Fruit fly (Drosophila melanogaster) whole organism, prepupa: Measurements from ENCODE around the gene Papst2.

Experiments
- Blimp-1 ChIP-seq: fragments of 200-800 bp; sonication (Bioruptor generic); optimal IDR thresholded peaks from 3 replicates; lab custom pipeline; 2017; ENCODE audit warnings: missing biosample characterization, missing genetic modification characterization, mild to moderate bottlenecking, moderate library complexity, missing genetic modification reagents
- CG10631 ChIP-seq: fragments of 200-800 bp; sonication (Bioruptor generic); optimal IDR thresholded peaks from 2 replicates; lab custom pipeline; 2016; ENCODE audit warnings: missing biosample characterization, missing genetic modification characterization
- CG34406 ChIP-seq: fragments of 200-800 bp; sonication (Bioruptor generic); optimal IDR thresholded peaks from 3 replicates; lab custom pipeline; 2016; ENCODE audit warnings: missing biosample characterization, missing genetic modification characterization
- CG8119 ChIP-seq: fragments of 200-800 bp; sonication (Bioruptor generic); IDR thresholded peaks from 3 replicates; pipeline ENCODE4 v1.3.6; 2022; ENCODE audit warnings: missing biosample characterization, missing genetic modification characterization
- Eip75B ChIP-seq: fragments of 200-800 bp; sonication (Bioruptor generic); optimal IDR thresholded peaks from 3 replicates; lab custom pipeline; 2016; ENCODE audit warnings: missing biosample characterization, missing genetic modification characterization
- Gug ChIP-seq: fragments of 200-800 bp; sonication (Bioruptor generic); IDR thresholded peaks from 2 replicates; pipeline ENCODE4 v1.3.6; 2022; ENCODE audit warnings: missing biosample characterization, missing genetic modification characterization
- Sox15 ChIP-seq: fragments of 200-800 bp; sonication (Bioruptor generic); optimal IDR thresholded peaks from 3 replicates; lab custom pipeline; 2016; ENCODE audit warnings: missing biosample characterization, missing genetic modification characterization
- achi ChIP-seq: fragments of 200-800 bp; sonication (Bioruptor generic); optimal IDR thresholded peaks from 3 replicates; lab custom pipeline; 2016; ENCODE audit warnings: missing biosample characterization, missing genetic modification characterization
- dac ChIP-seq: fragments of 200-800 bp; sonication (Bioruptor generic); optimal IDR thresholded peaks from 2 replicates; lab custom pipeline; 2017; ENCODE audit warnings: missing biosample characterization, mild to moderate bottlenecking, missing genetic modification characterization
- eg ChIP-seq: fragments of 200-800 bp; sonication (Bioruptor generic); IDR thresholded peaks from 3 replicates; pipeline ENCODE4 v1.3.6; 2022; ENCODE audit warnings: missing biosample characterization, missing genetic modification characterization
- spab ChIP-seq: fragments of 200-800 bp; sonication (Bioruptor generic); optimal IDR thresholded peaks from 2 replicates; lab custom pipeline; 2017; ENCODE audit warnings: missing biosample characterization, mild to moderate bottlenecking, missing genetic modification characterization, missing genetic modification reagents
- topi ChIP-seq: fragments of 200-800 bp; sonication (Bioruptor generic); optimal IDR thresholded peaks from 3 replicates; lab custom pipeline; 2016; ENCODE audit warnings: missing biosample characterization, missing genetic modification characterization

DNA sequence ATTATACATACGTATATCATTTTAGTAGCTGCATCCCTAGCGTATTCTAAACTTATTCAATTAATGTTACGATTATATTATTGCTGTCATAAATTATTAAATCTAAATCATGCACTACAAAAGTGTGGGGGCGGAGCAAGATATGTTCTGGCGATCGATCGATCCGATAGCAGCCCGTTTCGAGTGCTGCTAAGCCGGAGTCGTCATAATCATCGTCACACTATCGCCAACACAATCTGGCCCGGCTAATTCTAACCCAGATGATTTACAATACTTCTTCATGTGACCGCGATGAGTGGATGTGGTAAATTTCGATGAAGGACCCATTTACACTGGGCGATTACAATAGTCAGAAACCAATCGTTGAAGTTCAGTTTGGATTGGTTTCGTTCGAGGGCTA, 47.8 kb upstream of the Papst2 start:
- no peak for TF ChIP-seq dac (GFP tag; lab: Kevin White, UChicago)
- no peak for TF ChIP-seq Gug (GFP tag; lab: Robert Waterston, UW)
- no peak for TF ChIP-seq eg (GFP tag; lab: Robert Waterston, UW)
- TF ChIP-seq Sox15 = no peak
- no peak for TF ChIP-seq spab
- TF ChIP-seq Blimp-1 = no peak
- TF ChIP-seq achi (GFP tag; lab: Kevin White, UChicago) = no peak
- TF ChIP-seq CG10631 (GFP tag; lab: Kevin White, UChicago) = no peak
- TF ChIP-seq Eip75B = no peak
- TF ChIP-seq topi (GFP tag; lab: Kevin White, UChicago) = no peak
- TF ChIP-seq CG8119 (GFP tag; lab: Robert Waterston, UW) = no peak
- no peak for TF ChIP-seq CG34406 (GFP tag; lab: Kevin White, UChicago)
